Fruit fly (Drosophila melanogaster) whole organism, embryonic: ENCODE results near the gene JMJD4.

Experiments used
- Adf1 ChIP-seq: fragments of 200-800 bp; sonication (Bioruptor generic); IDR thresholded peaks from 2 replicates; pipeline ENCODE4 v1.3.6; 2022; ENCODE audit warnings: missing biosample characterization, missing genetic modification characterization
- Aef1 ChIP-seq: fragments of 200-800 bp; sonication (Bioruptor generic); IDR thresholded peaks from 3 replicates; pipeline ENCODE4 v1.3.6; 2022; ENCODE audit warnings: missing biosample characterization, missing genetic modification characterization
- Atf6 ChIP-seq: fragments of 200-800 bp; sonication (Bioruptor generic); IDR thresholded peaks from 2 replicates; pipeline ENCODE4 v1.3.6; 2022; ENCODE audit warnings: missing biosample characterization, missing genetic modification characterization
- CG11093 ChIP-seq: fragments of 200-800 bp; sonication (Bioruptor generic); IDR thresholded peaks from 3 replicates; pipeline ENCODE4 v1.3.6; 2022; ENCODE audit warnings: missing biosample characterization, missing genetic modification characterization
- CG11696 ChIP-seq: fragments of 200-800 bp; sonication (Bioruptor generic); IDR thresholded peaks from 2 replicates; pipeline ENCODE4 v1.3.6; 2022; ENCODE audit warnings: missing biosample characterization, missing genetic modification characterization
- CG13287 ChIP-seq: fragments of 200-800 bp; sonication (Bioruptor generic); IDR thresholded peaks from 2 replicates; pipeline ENCODE4 v1.3.6; 2022; ENCODE audit warnings: missing biosample characterization, missing genetic modification characterization; ENCODE audit not compliant: partially characterized antibody
- CG13894 ChIP-seq: fragments of 200-800 bp; sonication (Bioruptor generic); optimal IDR thresholded peaks from 3 replicates; lab custom pipeline; 2018; ENCODE audit warnings: missing biosample characterization, mild to moderate bottlenecking, missing genetic modification characterization, moderate library complexity
- CG14441 ChIP-seq: fragments of 200-800 bp; sonication (Bioruptor generic); IDR thresholded peaks from 2 replicates; pipeline ENCODE4 v1.3.6; 2022; ENCODE audit warnings: missing biosample characterization, missing genetic modification characterization
- CG31441 ChIP-seq: fragments of 200-800 bp; sonication (Bioruptor generic); IDR thresholded peaks from 2 replicates; pipeline ENCODE4 v1.3.6; 2022; ENCODE audit warnings: missing biosample characterization, missing genetic modification characterization
- CG34422 ChIP-seq: fragments of 200-800 bp; sonication (Bioruptor generic); IDR thresholded peaks from 3 replicates; pipeline ENCODE4 v1.3.6; 2022; ENCODE audit warnings: missing biosample characterization, missing genetic modification characterization
- CG6272 ChIP-seq: fragments of 200-800 bp; sonication (Bioruptor generic); IDR thresholded peaks from 2 replicates; pipeline ENCODE4 v1.3.6; 2022; ENCODE audit warnings: missing biosample characterization, missing genetic modification characterization
- CG6689 ChIP-seq: fragments of 200-800 bp; sonication (Bioruptor generic); IDR thresholded peaks from 2 replicates; pipeline ENCODE4 v1.3.6; 2022; ENCODE audit warnings: missing biosample characterization, missing genetic modification characterization
- CG7357 ChIP-seq: fragments of 200-800 bp; sonication (Bioruptor generic); IDR thresholded peaks from 3 replicates; pipeline ENCODE4 v1.3.6; 2022; ENCODE audit warnings: missing biosample characterization, missing genetic modification characterization
- CG8388 ChIP-seq: fragments of 200-800 bp; sonication (Bioruptor generic); optimal IDR thresholded peaks from 2 replicates; lab custom pipeline; 2019; ENCODE audit warnings: missing biosample characterization, mild to moderate bottlenecking, missing genetic modification characterization, moderate library complexity
- CG8478 ChIP-seq: fragments of >200 bp; optimal IDR thresholded peaks from 2 replicates; lab custom pipeline; 2018
- Chrac-16 ChIP-seq: fragments of 200-800 bp; sonication (Bioruptor generic); optimal IDR thresholded peaks from 3 replicates; lab custom pipeline; 2016; ENCODE audit warnings: missing biosample characterization, missing genetic modification characterization
- Drgx ChIP-seq: fragments of 200-800 bp; sonication (Bioruptor generic); IDR thresholded peaks from 2 replicates; pipeline ENCODE4 v1.3.6; 2022; ENCODE audit warnings: missing biosample characterization, missing genetic modification characterization
- E2f1 ChIP-seq: fragments of 200-800 bp; sonication (Bioruptor generic); IDR thresholded peaks from 2 replicates; pipeline ENCODE4 v1.3.6; 2022; ENCODE audit warnings: missing biosample characterization, missing genetic modification characterization
- Fer2 ChIP-seq: fragments of 200-800 bp; sonication (Bioruptor generic); optimal IDR thresholded peaks from 2 replicates; lab custom pipeline; 2018; ENCODE audit warnings: missing biosample characterization, mild to moderate bottlenecking, missing genetic modification characterization, moderate library complexity
- H15 ChIP-seq: fragments of 200-800 bp; sonication (Bioruptor generic); IDR thresholded peaks from 3 replicates; pipeline ENCODE4 v1.3.6; 2022; ENCODE audit warnings: missing biosample characterization, missing genetic modification characterization
- Hsf ChIP-seq: fragments of 200-800 bp; sonication (Bioruptor generic); optimal IDR thresholded peaks from 3 replicates; lab custom pipeline; 2016; ENCODE audit warnings: missing biosample characterization, missing genetic modification characterization
- Med ChIP-seq: fragments of 200-800 bp; sonication (Bioruptor generic); peaks from one replicate; lab custom pipeline; 2016; ENCODE audit warnings: missing biosample characterization, missing genetic modification characterization, mild to moderate bottlenecking, inconsistent platforms, moderate library complexity
- NFAT ChIP-seq: fragments of 200-800 bp; sonication (Bioruptor generic); IDR thresholded peaks from 2 replicates; pipeline ENCODE4 v1.3.6; 2022; ENCODE audit warnings: missing biosample characterization, missing genetic modification characterization
- Poxn ChIP-seq: fragments of 200-800 bp; sonication (Bioruptor generic); IDR thresholded peaks from 2 replicates; pipeline ENCODE4 v1.3.6; 2022; ENCODE audit warnings: missing biosample characterization, missing genetic modification characterization
- Scr ChIP-seq: fragments of 200-800 bp; sonication (Bioruptor generic); IDR thresholded peaks from 2 replicates; pipeline ENCODE4 v1.3.6; 2022; ENCODE audit warnings: missing biosample characterization, missing genetic modification characterization; ENCODE audit not compliant: partially characterized antibody
- Xbp1 ChIP-seq: fragments of 200-800 bp; sonication (Bioruptor generic); optimal IDR thresholded peaks from 3 replicates; lab custom pipeline; 2016; ENCODE audit warnings: missing biosample characterization, mild to moderate bottlenecking, missing genetic modification characterization
- aop ChIP-seq: fragments of 200-800 bp; sonication (Bioruptor generic); IDR thresholded peaks from 2 replicates; pipeline ENCODE4 v1.3.6; 2022; ENCODE audit warnings: missing biosample characterization, missing genetic modification characterization
- ash1 ChIP-seq: fragments of 200-800 bp; sonication (Bioruptor generic); optimal IDR thresholded peaks from 2 replicates; lab custom pipeline; 2018; ENCODE audit warnings: missing biosample characterization, mild to moderate bottlenecking, missing genetic modification characterization
- ato ChIP-seq: fragments of 200-800 bp; sonication (Bioruptor generic); IDR thresholded peaks from 2 replicates; pipeline ENCODE4 v1.3.6; 2022; ENCODE audit warnings: missing biosample characterization, missing genetic modification characterization; ENCODE audit not compliant: partially characterized antibody
- bsh ChIP-seq, 2 experiments: fragments of 200-800 bp; sonication (Bioruptor generic); optimal IDR thresholded peaks; 2 replicates each; lab custom pipeline; 2017 to 2018; ENCODE audit warnings: mild to moderate bottlenecking in 2 of 2, missing biosample characterization in 2 of 2, missing genetic modification characterization in 2 of 2, moderate library complexity in 1 of 2
- chinmo ChIP-seq: fragments of 200-800 bp; sonication (Bioruptor generic); IDR thresholded peaks from 4 replicates; pipeline ENCODE4 v1.3.6; 2022; ENCODE audit warnings: missing biosample characterization, missing genetic modification characterization; ENCODE audit not compliant: partially characterized antibody
- crol ChIP-seq: fragments of 200-800 bp; sonication (Bioruptor generic); IDR thresholded peaks from 2 replicates; pipeline ENCODE4 v1.3.6; 2022; ENCODE audit warnings: missing biosample characterization, missing genetic modification characterization
- da ChIP-seq: fragments of 200-800 bp; sonication (Bioruptor generic); optimal IDR thresholded peaks from 2 replicates; lab custom pipeline; 2016; ENCODE audit warnings: missing biosample characterization, missing genetic modification characterization
- dmrt11E ChIP-seq: fragments of 200-800 bp; sonication (Bioruptor generic); optimal IDR thresholded peaks from 3 replicates; lab custom pipeline; 2018; ENCODE audit warnings: missing biosample characterization, mild to moderate bottlenecking, missing genetic modification characterization, moderate library complexity
- dpn ChIP-seq, 2 experiments: fragments of 200-800 bp; sonication (Bioruptor generic); optimal IDR thresholded peaks; 3 replicates each; lab custom pipeline; 2016; ENCODE audit warnings: missing biosample characterization in 2 of 2, missing genetic modification characterization in 2 of 2
- fd3F ChIP-seq: fragments of 200-800 bp; sonication (Bioruptor generic); optimal IDR thresholded peaks from 2 replicates; lab custom pipeline; 2018; ENCODE audit warnings: missing biosample characterization, mild to moderate bottlenecking, missing genetic modification characterization, moderate library complexity
- gcm2 ChIP-seq: fragments of 200-800 bp; sonication (Bioruptor generic); optimal IDR thresholded peaks from 2 replicates; lab custom pipeline; 2016; ENCODE audit warnings: missing biosample characterization, missing genetic modification characterization
- grau ChIP-seq: fragments of 200-800 bp; optimal IDR thresholded peaks from 3 replicates; lab custom pipeline; 2019; ENCODE audit warnings: missing biosample characterization, mild to moderate bottlenecking, missing genetic modification characterization, moderate library complexity
- insv ChIP-seq, 2 experiments: fragments of 200-800 bp; sonication (Bioruptor generic); optimal IDR thresholded peaks; 3 replicates each; lab custom pipeline; 2016 to 2018; ENCODE audit warnings: missing biosample characterization in 2 of 2, missing genetic modification characterization in 2 of 2
- ken ChIP-seq: fragments of 200-800 bp; sonication (Bioruptor generic); IDR thresholded peaks from 3 replicates; pipeline ENCODE4 v1.3.6; 2022; ENCODE audit warnings: missing biosample characterization, missing genetic modification characterization
- kni ChIP-seq: fragments of 200-800 bp; sonication (Bioruptor generic); optimal IDR thresholded peaks from 3 replicates; lab custom pipeline; 2017; ENCODE audit warnings: mild to moderate bottlenecking, missing biosample characterization, missing genetic modification reagents, missing genetic modification characterization
- nerfin-1 ChIP-seq: fragments of 200-800 bp; sonication (Bioruptor generic); optimal IDR thresholded peaks from 3 replicates; lab custom pipeline; 2019; ENCODE audit warnings: missing biosample characterization, mild to moderate bottlenecking, missing genetic modification characterization, moderate library complexity
- oc ChIP-seq: fragments of 200-800 bp; sonication (Bioruptor generic); optimal IDR thresholded peaks from 2 replicates; lab custom pipeline; 2018; ENCODE audit warnings: missing biosample characterization, mild to moderate bottlenecking, missing genetic modification characterization, moderate library complexity
- rib ChIP-seq: fragments of 200-800 bp; sonication (Bioruptor generic); IDR thresholded peaks from 2 replicates; pipeline ENCODE4 v1.3.6; 2022; ENCODE audit warnings: missing biosample characterization, missing genetic modification characterization
- sens ChIP-seq: fragments of 200-800 bp; sonication (Bioruptor generic); peaks from one replicate; lab custom pipeline; 2016; ENCODE audit warnings: missing biosample characterization, missing genetic modification characterization
- sob ChIP-seq: fragments of 200-800 bp; sonication (Bioruptor generic); IDR thresholded peaks from 2 replicates; pipeline ENCODE4 v1.3.6; 2022; ENCODE audit warnings: missing biosample characterization, missing genetic modification characterization
- tgo ChIP-seq: fragments of 200-800 bp; sonication (Bioruptor generic); IDR thresholded peaks from 3 replicates; pipeline ENCODE4 v1.3.6; 2022; ENCODE audit warnings: missing biosample characterization, missing genetic modification characterization
- toy ChIP-seq: fragments of 200-800 bp; sonication (Bioruptor generic); IDR thresholded peaks from 2 replicates; pipeline ENCODE4 v1.3.6; 2022; ENCODE audit warnings: missing biosample characterization, missing genetic modification characterization
- zfh1 ChIP-seq: fragments of 200-800 bp; sonication (Bioruptor generic); IDR thresholded peaks from 3 replicates; pipeline ENCODE4 v1.3.6; 2022; ENCODE audit warnings: missing biosample characterization, missing genetic modification characterization

The JMJD4 gene

dm6 chr2L:18150393-18151133 is 8.5 kb downstream of the JMJD4 start:
- TF ChIP-seq dmrt11E (tag; lab: Kevin White, UChicago) (peak; percentile 2), gcm2 (GFP tag; lab: Kevin White, UChicago) (no peak), ken (GFP tag; lab: Robert Waterston, UW) (0 out of 3 replicates have a peak, but pooled peaks have one; percentile 34), Scr (no peak), CG14441 (GFP tag; lab: Robert Waterston, UW) (peak; percentile 63), zfh1 (0 out of 3 replicates have a peak, but pooled peaks have one; percentile 42), CG13894 (tag; lab: Kevin White, UChicago) (peak; percentile 19), Poxn (GFP tag; lab: Robert Waterston, UW) (no peak), CG6272 (GFP tag; lab: Robert Waterston, UW) (no peak), chinmo (GFP tag; lab: Robert Waterston, UW) (peak; percentile 83; the same call in 2 of the 4 replicates), CG13287 (GFP tag; lab: Robert Waterston, UW) (no peak), sens (peak; percentile 78), NFAT (GFP tag; lab: Robert Waterston, UW) (peak; percentile 66), toy (GFP tag; lab: Robert Waterston, UW) (no peak), CG8388 (no peak), CG11093 (peak; percentile 27; the same call in 1 of the 3 replicates), E2f1 (GFP tag; lab: Robert Waterston, UW) (0 out of 2 replicates have a peak, but pooled peaks have one; percentile 53), bsh (GFP tag; optimal IDR thresholded peaks at IDR 0.05; lab: Kevin White, UChicago) (peak in 1 of 2 experiments; percentile 16), CG7357 (GFP tag; lab: Robert Waterston, UW) (peak; percentile 9; the same call in 1 of the 3 replicates), CG31441 (GFP tag; lab: Robert Waterston, UW) (peak; percentile 23; the same call in 1 of the 2 replicates), insv (GFP tag; optimal IDR thresholded peaks at IDR 0.05; lab: Kevin White, UChicago) (peak in 1 of 2 experiments; percentile 5), CG11696 (peak; percentile 46), Drgx (GFP tag; lab: Robert Waterston, UW) (peak; percentile 60; the same call in 1 of the 2 replicates), fd3F (GFP tag; lab: Kevin White, UChicago) (peak; percentile 5), CG6689 (GFP tag; lab: Robert Waterston, UW) (peak; percentile 55), ash1 (GFP tag; lab: Kevin White, UChicago) (peak; percentile 13), Chrac-16 (GFP tag; lab: Kevin White, UChicago) (peak; percentile 11), Med (GFP tag; lab: Kevin White, UChicago) (peak; percentile 86), rib (peak; percentile 38; the same call in 1 of the 2 replicates), nerfin-1 (tag; lab: Kevin White, UChicago) (no peak), Adf1 (GFP tag; lab: Robert Waterston, UW) (peak; percentile 45; the same call in 1 of the 2 replicates), sob (GFP tag; lab: Robert Waterston, UW) (peak; percentile 46), CG8478 (lab: Kevin White, UChicago) (peak; percentile 81), dpn (GFP tag; optimal IDR thresholded peaks at IDR 0.05; lab: Kevin White, UChicago) (peak; percentile 8 to 41), tgo (GFP tag; lab: Robert Waterston, UW) (peak; percentile 48; the same call in 2 of the 3 replicates), oc (tag; lab: Kevin White, UChicago) (peak; percentile 2), kni (GFP tag; lab: Kevin White, UChicago) (peak; percentile 60), Fer2 (tag; lab: Kevin White, UChicago) (peak; percentile 20), CG34422 (no peak; the same call in 2 of the 3 replicates), aop (GFP tag; lab: Robert Waterston, UW) (no peak), Aef1 (GFP tag; lab: Robert Waterston, UW) (peak; percentile 72), H15 (GFP tag; lab: Robert Waterston, UW) (peak; percentile 61; the same call in 1 of the 3 replicates), Hsf (GFP tag; lab: Kevin White, UChicago) (no peak), ato (no peak), Atf6 (GFP tag; lab: Robert Waterston, UW) (peak; percentile 26; the same call in 1 of the 2 replicates), grau (tag; lab: Kevin White, UChicago) (peak; percentile 89), da (GFP tag; lab: Kevin White, UChicago) (peak; percentile 1), crol (GFP tag; lab: Robert Waterston, UW) (peak; percentile 89), Xbp1 (peak; percentile 16)
